Worm (Caenorhabditis elegans): ENCODE data around the gene cutl-16.

ce11 chrII:6410181-6410580 lies 31.0 kb upstream of the cutl-16 start, which contains the start of gene T25D10.4:
- TF ChIP-seq cey-2 (tag; optimal IDR thresholded peaks at IDR 0.05; ENCODE audit: borderline replicate concordance, insufficient read depth): no peak
- TF ChIP-seq F37D6.2 (tag; optimal IDR thresholded peaks at IDR 0.05): no peak
- TF ChIP-seq mxl-3 (GFP tag; optimal IDR thresholded peaks at IDR 0.05): no peak
- TF ChIP-seq fos-1 (tag; optimal IDR thresholded peaks at IDR 0.05): no peak
- TF ChIP-seq dmd-6 (GFP tag; IDR thresholded peaks at IDR 0.05): no peak
- TF ChIP-seq lir-3 (tag; optimal IDR thresholded peaks at IDR 0.05): no peak
- no peak for TF ChIP-seq ama-1 (optimal IDR thresholded peaks at IDR 0.05)
- TF ChIP-seq snpc-1.2 (GFP tag; IDR thresholded peaks at IDR 0.05): no peak
- TF ChIP-seq unc-130 (GFP tag; optimal IDR thresholded peaks at IDR 0.05): no peak
- TF ChIP-seq egl-27 (tag; optimal IDR thresholded peaks at IDR 0.05): no peak
- TF ChIP-seq ztf-7 (tag; optimal IDR thresholded peaks at IDR 0.05): no peak

Measured in whole organism, L4 larva.